Fruit fly (Drosophila melanogaster): Measurements from ENCODE around the gene CG1632.

DNA sequence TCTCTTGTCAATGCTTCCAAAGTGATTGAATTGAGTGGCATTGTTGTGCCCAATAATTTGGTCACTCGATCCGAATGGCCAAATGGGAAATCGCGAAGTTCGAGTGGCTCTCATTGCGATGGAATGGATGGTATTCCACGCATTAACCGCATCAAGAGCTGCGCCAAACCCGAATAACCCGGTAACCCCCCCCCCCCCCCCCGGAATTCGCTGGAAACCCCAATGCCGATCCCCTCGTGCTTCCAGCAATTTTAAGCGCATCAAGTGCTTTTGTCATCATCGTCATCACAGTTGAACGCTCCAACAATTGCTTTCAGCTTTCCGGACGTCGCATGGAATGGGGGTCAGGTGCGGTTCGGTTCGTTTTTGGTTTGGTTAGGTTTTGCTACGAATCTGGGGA, 45.9 kb upstream of the CG1632 start:
- TF ChIP-seq CG4496 (GFP tag; IDR thresholded peaks at IDR 0.05) (no peak), Snoo (tag; optimal IDR thresholded peaks at IDR 0.05) (no peak), CG10348 (GFP tag; IDR thresholded peaks at IDR 0.05) (no peak), CG9948 (tag; optimal IDR thresholded peaks at IDR 0.05) (no peak), CG12605 (GFP tag; IDR thresholded peaks at IDR 0.05) (no peak), CG13204 (GFP tag; optimal IDR thresholded peaks at IDR 0.05) (no peak), Pif1A (GFP tag; optimal IDR thresholded peaks at IDR 0.05) (no peak), D1 (tag; optimal IDR thresholded peaks at IDR 0.05) (no peak)
